Worm (Caenorhabditis elegans) whole organism, early embryonic: ENCODE results near the gene bath-37.

Experiments
- B0310.2 ChIP-seq: sonication (generic microtip); optimal IDR thresholded peaks from 2 replicates; lab custom pipeline; 2016; ENCODE audit warnings: mild to moderate bottlenecking, missing genetic modification characterization, missing compliant biosample characterization
- F13C5.2 ChIP-seq: sonication (generic microtip); optimal IDR thresholded peaks from 2 replicates; lab custom pipeline; 2017; ENCODE audit warnings: mild to moderate bottlenecking, missing genetic modification characterization, inconsistent platforms, missing compliant biosample characterization
- aly-1 ChIP-seq: sonication (generic microtip); optimal IDR thresholded peaks from 2 replicates; lab custom pipeline; 2016; ENCODE audit warnings: missing genetic modification characterization, missing compliant biosample characterization
- ama-1 ChIP-seq: fragments of 150-350 bp; optimal IDR thresholded peaks from 2 replicates; lab custom pipeline; 2014
- ceh-13 ChIP-seq: fragments of 200-800 bp; sonication (Bioruptor generic); optimal IDR thresholded peaks from 2 replicates; lab custom pipeline; 2018; ENCODE audit warnings: mild to moderate bottlenecking, missing genetic modification characterization, missing compliant biosample characterization
- ceh-36 ChIP-seq: sonication (generic microtip); optimal IDR thresholded peaks from 2 replicates; lab custom pipeline; 2016; ENCODE audit warnings: missing genetic modification characterization, inconsistent platforms, missing compliant biosample characterization
- ets-7 ChIP-seq: sonication (generic microtip); optimal IDR thresholded peaks from 2 replicates; lab custom pipeline; 2016; ENCODE audit warnings: missing genotype, missing genetic modification characterization, missing compliant biosample characterization
- flt-1 ChIP-seq: fragments of 200-800 bp; sonication (Bioruptor generic); IDR thresholded peaks from 2 replicates; pipeline ENCODE4 v1.3.6; 2022; ENCODE audit warnings: missing genetic modification characterization, missing compliant biosample characterization
- hmbx-1 ChIP-seq: sonication (generic microtip); optimal IDR thresholded peaks from 2 replicates; lab custom pipeline; 2016; ENCODE audit warnings: mild to moderate bottlenecking, missing genetic modification characterization, missing compliant biosample characterization
- hmg-4 ChIP-seq: fragments of 200-800 bp; sonication (Bioruptor generic); optimal IDR thresholded peaks from 2 replicates; lab custom pipeline; 2018; ENCODE audit warnings: mild to moderate bottlenecking, missing genetic modification characterization, missing compliant biosample characterization
- hnd-1 ChIP-seq: sonication (generic microtip); optimal IDR thresholded peaks from 2 replicates; lab custom pipeline; 2016; ENCODE audit warnings: missing genetic modification characterization, missing compliant biosample characterization
- pes-1 ChIP-seq: fragments of 200-800 bp; sonication (Bioruptor generic); IDR thresholded peaks from 2 replicates; pipeline ENCODE4 v1.3.6; 2022; ENCODE audit warnings: missing genetic modification reagents, missing genetic modification characterization, missing compliant biosample characterization
- scrt-1 ChIP-seq: fragments of 200-800 bp; sonication (Bioruptor generic); IDR thresholded peaks from 2 replicates; pipeline ENCODE4 v1.3.6; 2022; ENCODE audit warnings: missing genetic modification characterization, missing compliant biosample characterization
- sea-1 ChIP-seq: fragments of 200-800 bp; sonication (Bioruptor generic); conservative IDR thresholded peaks from 2 replicates; pipeline ENCODE4 v1.3.6; 2022; ENCODE audit warnings: missing genetic modification characterization, missing compliant biosample characterization
- tbx-11 ChIP-seq: fragments of 200-800 bp; sonication (Bioruptor generic); IDR thresholded peaks from 2 replicates; pipeline ENCODE4 v1.3.6; 2022; ENCODE audit warnings: missing genetic modification characterization, missing compliant biosample characterization
- tbx-37 ChIP-seq: fragments of 200-800 bp; sonication (Bioruptor generic); conservative IDR thresholded peaks from 2 replicates; pipeline ENCODE4 v1.3.6; 2022; ENCODE audit warnings: missing genetic modification reagents, missing genetic modification characterization, missing compliant biosample characterization
- tra-4 ChIP-seq: sonication (generic microtip); optimal IDR thresholded peaks from 2 replicates; lab custom pipeline; 2017; ENCODE audit warnings: missing genetic modification characterization, missing compliant biosample characterization

bath-37 gene

ce11 chrIV:12068590-12068989 is at the start of gene bath-37:
TSS of gene bath-37 (plus strand) at chrIV:12068890.
- no peak for TF ChIP-seq tbx-37 (GFP tag; lab: Robert Waterston, UW)

- TF ChIP-seq aly-1 (tag; lab: Kevin White, UChicago), result no peak
- TF ChIP-seq hmbx-1, result no peak
- TF ChIP-seq F13C5.2, result no peak
- TF ChIP-seq tbx-37 (GFP tag; lab: Robert Waterston, UW), result no peak
- TF ChIP-seq pes-1 (GFP tag; lab: Robert Waterston, UW), result no peak
- TF ChIP-seq ama-1 (lab: Kevin White, UChicago), result no peak
- TF ChIP-seq ceh-13 (GFP tag; lab: Kevin White, UChicago), result no peak
- no peak for TF ChIP-seq flt-1 (GFP tag; lab: Robert Waterston, UW)
These were observed 49.8 kb upstream of the bath-37 start for ce11 chrIV:12018920-12019319.

- TF ChIP-seq ets-7 (tag; lab: Kevin White, UChicago), result no peak
- TF ChIP-seq pes-1 (GFP tag; lab: Robert Waterston, UW), result no peak
- TF ChIP-seq flt-1 (GFP tag; lab: Robert Waterston, UW), result no peak
- no peak for TF ChIP-seq tbx-11 (GFP tag; lab: Robert Waterston, UW)
- TF ChIP-seq tra-4 (tag; lab: Kevin White, UChicago), result no peak
- no peak for TF ChIP-seq sea-1 (GFP tag; lab: Robert Waterston, UW)
- no peak for TF ChIP-seq aly-1 (tag; lab: Kevin White, UChicago)
- TF ChIP-seq ceh-13 (GFP tag; lab: Kevin White, UChicago), result no peak
- no peak for TF ChIP-seq scrt-1 (GFP tag; lab: Robert Waterston, UW)
- TF ChIP-seq ama-1 (lab: Kevin White, UChicago), result no peak
- TF ChIP-seq hnd-1 (tag; lab: Kevin White, UChicago), result no peak
- TF ChIP-seq hmg-4 (GFP tag; lab: Kevin White, UChicago), result no peak
- TF ChIP-seq hmbx-1, result no peak
- TF ChIP-seq tbx-37 (GFP tag; lab: Robert Waterston, UW), result no peak
- no peak for TF ChIP-seq B0310.2
- TF ChIP-seq ceh-36 (tag; lab: Kevin White, UChicago), result no peak
These were observed 47.3 kb upstream of the bath-37 start for ce11 chrIV:12021360-12021759.

- TF ChIP-seq ets-7 (tag; lab: Kevin White, UChicago) (no peak), tbx-11 (GFP tag; lab: Robert Waterston, UW) (no peak), flt-1 (GFP tag; lab: Robert Waterston, UW) (no peak), ceh-13 (GFP tag; lab: Kevin White, UChicago) (no peak), ceh-36 (tag; lab: Kevin White, UChicago) (no peak), ama-1 (lab: Kevin White, UChicago) (no peak), tbx-37 (GFP tag; lab: Robert Waterston, UW) (no peak), aly-1 (tag; lab: Kevin White, UChicago) (no peak), pes-1 (GFP tag; lab: Robert Waterston, UW) (no peak), B0310.2 (no peak), F13C5.2 (no peak), hmg-4 (GFP tag; lab: Kevin White, UChicago) (no peak), hnd-1 (tag; lab: Kevin White, UChicago) (no peak), sea-1 (GFP tag; lab: Robert Waterston, UW) (no peak), tra-4 (tag; lab: Kevin White, UChicago) (no peak), scrt-1 (GFP tag; lab: Robert Waterston, UW) (no peak), hmbx-1 (no peak)
These were observed 39.6 kb upstream of the bath-37 start, which contains the start of gene tgn-38 for ce11 chrIV:12029074-12029473. TSS of gene tgn-38 (minus strand) at chrIV:12029174.

ce11 chrIV:12029722-12030182 is 38.9 kb upstream of the bath-37 start, which contains the start of gene T12G3.11:
TSS of gene T12G3.11 (minus strand) at chrIV:12029772.
- no peak for TF ChIP-seq sea-1 (GFP tag; lab: Robert Waterston, UW)
- no peak for TF ChIP-seq ama-1 (lab: Kevin White, UChicago)
- no peak for TF ChIP-seq flt-1 (GFP tag; lab: Robert Waterston, UW)
- TF ChIP-seq tra-4 (tag; lab: Kevin White, UChicago), result no peak
- TF ChIP-seq tbx-11 (GFP tag; lab: Robert Waterston, UW), result no peak
- no peak for TF ChIP-seq pes-1 (GFP tag; lab: Robert Waterston, UW)
- no peak for TF ChIP-seq hmbx-1
- TF ChIP-seq ets-7 (tag; lab: Kevin White, UChicago), result no peak
- TF ChIP-seq F13C5.2, result no peak
- TF ChIP-seq ceh-36 (tag; lab: Kevin White, UChicago), result no peak
- no peak for TF ChIP-seq hmg-4 (GFP tag; lab: Kevin White, UChicago)
- TF ChIP-seq ceh-13 (GFP tag; lab: Kevin White, UChicago), result no peak
- no peak for TF ChIP-seq tbx-37 (GFP tag; lab: Robert Waterston, UW)
- TF ChIP-seq scrt-1 (GFP tag; lab: Robert Waterston, UW), result no peak
- no peak for TF ChIP-seq aly-1 (tag; lab: Kevin White, UChicago)
- TF ChIP-seq hnd-1 (tag; lab: Kevin White, UChicago), result no peak
- no peak for TF ChIP-seq B0310.2

ce11 chrIV:12031003-12031402 is 37.7 kb upstream of the bath-37 start, which contains the start of the genes T12G3.6 and mrpl-51:
TSS of gene T12G3.6 (minus strand) at chrIV:12031271.
TSS of gene mrpl-51 (plus strand) at chrIV:12031324.
- TF ChIP-seq aly-1 (tag; lab: Kevin White, UChicago), result no peak
- TF ChIP-seq flt-1 (GFP tag; lab: Robert Waterston, UW), result no peak

ce11 chrIV:12032383-12032782 is 36.3 kb upstream of the bath-37 start:
- peak; percentile 67 for TF ChIP-seq F13C5.2
- peak; percentile 78 for TF ChIP-seq hmg-4 (GFP tag; lab: Kevin White, UChicago)
- no peak for TF ChIP-seq pes-1 (GFP tag; lab: Robert Waterston, UW)

ce11 chrIV:12033985-12034384 is 34.7 kb upstream of the bath-37 start, which contains the start of gene sqst-1:
TSS of gene sqst-1 (plus strand) at chrIV:12034282.
- TF ChIP-seq ama-1 (lab: Kevin White, UChicago) (no peak), ets-7 (tag; lab: Kevin White, UChicago) (no peak), pes-1 (GFP tag; lab: Robert Waterston, UW) (no peak), tbx-11 (GFP tag; lab: Robert Waterston, UW) (no peak), hmg-4 (GFP tag; lab: Kevin White, UChicago) (no peak), hmbx-1 (no peak), tra-4 (tag; lab: Kevin White, UChicago) (no peak), hnd-1 (tag; lab: Kevin White, UChicago) (no peak), scrt-1 (GFP tag; lab: Robert Waterston, UW) (no peak), F13C5.2 (no peak), B0310.2 (no peak)
